Worm (Caenorhabditis elegans): ENCODE data around the gene C38C3.3.

DNA sequence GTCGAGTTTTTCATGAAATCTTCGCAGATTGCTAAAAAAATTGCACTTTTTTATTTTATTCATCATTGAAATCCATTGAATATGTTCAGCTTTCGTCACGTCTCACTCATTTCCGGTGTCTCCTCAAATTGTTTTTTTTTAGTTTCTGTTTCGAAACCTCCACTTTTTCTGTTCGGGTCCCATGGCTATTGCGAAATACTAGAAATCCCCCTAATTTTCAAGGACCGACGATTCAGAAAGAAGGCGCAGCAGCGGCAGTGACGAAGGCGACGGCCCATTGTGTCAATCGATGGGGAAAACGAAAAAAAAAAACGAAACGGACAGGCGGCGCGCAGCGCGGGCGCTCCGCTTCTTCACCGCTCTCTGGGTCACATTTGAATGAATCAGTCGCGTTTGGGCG lies 23.5 kb upstream of the C38C3.3 start:
- TF ChIP-seq nhr-237 (tag; optimal IDR thresholded peaks at IDR 0.05) (no peak), ceh-82 (tag; optimal IDR thresholded peaks at IDR 0.05) (no peak)
